Worm (Caenorhabditis elegans): ENCODE results near the gene C25G4.3.

Gene C25G4.3

ce11 chrIV:12416629-12417404 is 28.9 kb downstream of the C25G4.3 start:
- TF ChIP-seq sma-9 (GFP tag; optimal IDR thresholded peaks at IDR 0.05): peak; percentile 21
- TF ChIP-seq sma-9 (tag; optimal IDR thresholded peaks at IDR 0.05): no peak
- no peak for TF ChIP-seq aly-2 (tag; optimal IDR thresholded peaks at IDR 0.05)
- TF ChIP-seq sma-3 (GFP tag; optimal IDR thresholded peaks at IDR 0.05): peak; percentile 13
- no peak for TF ChIP-seq zag-1 (tag; optimal IDR thresholded peaks at IDR 0.05)
- TF ChIP-seq nhr-129 (tag; optimal IDR thresholded peaks at IDR 0.05): peak; percentile 58
- no peak for TF ChIP-seq elt-3 (tag; optimal IDR thresholded peaks at IDR 0.05)
- TF ChIP-seq C34F6.9 (tag; optimal IDR thresholded peaks at IDR 0.05): peak; percentile 4
- TF ChIP-seq skn-1 (tag; optimal IDR thresholded peaks at IDR 0.05): no peak
- TF ChIP-seq lsy-2 (tag; optimal IDR thresholded peaks at IDR 0.05): peak in 1 of 2 experiments; percentile 26
- TF ChIP-seq lin-11 (tag; optimal IDR thresholded peaks at IDR 0.05): peak; percentile 11
- no peak for TF ChIP-seq nhr-237 (tag; optimal IDR thresholded peaks at IDR 0.05)

ce11 chrIV:12414601-12415000 is 31.1 kb downstream of the C25G4.3 start:
- TF ChIP-seq sma-3 (GFP tag; optimal IDR thresholded peaks at IDR 0.05) (no peak), F13H6.1 (tag; optimal IDR thresholded peaks at IDR 0.05) (no peak), nhr-10 (tag; optimal IDR thresholded peaks at IDR 0.05) (no peak), ZK546.5 (tag; optimal IDR thresholded peaks at IDR 0.05) (no peak), mdl-1 (tag; optimal IDR thresholded peaks at IDR 0.05) (no peak), alr-1 (tag; optimal IDR thresholded peaks at IDR 0.05) (no peak), nhr-25 (tag; optimal IDR thresholded peaks at IDR 0.05) (no peak), unc-39 (tag; optimal IDR thresholded peaks at IDR 0.05) (no peak), C34F6.9 (tag; optimal IDR thresholded peaks at IDR 0.05) (no peak)

ce11 chrIV:12410167-12410566 is 35.5 kb downstream of the C25G4.3 start, which contains the start of gene acl-13:
Gene acl-13 (plus strand): TSS chrIV:12410467.
- TF ChIP-seq nhr-6 (tag; optimal IDR thresholded peaks at IDR 0.05) (no peak), ZK546.5 (tag; optimal IDR thresholded peaks at IDR 0.05) (no peak), nhr-25 (tag; optimal IDR thresholded peaks at IDR 0.05) (no peak), egl-27 (tag; optimal IDR thresholded peaks at IDR 0.05) (no peak), fos-1 (tag; optimal IDR thresholded peaks at IDR 0.05) (no peak), blmp-1 (tag; optimal IDR thresholded peaks at IDR 0.05; ENCODE audit: insufficient read depth) (no peak), Y55F3AM.14 (GFP tag; optimal IDR thresholded peaks at IDR 0.05) (no peak), zag-1 (tag; optimal IDR thresholded peaks at IDR 0.05) (no peak), unc-62 (GFP tag; optimal IDR thresholded peaks at IDR 0.05) (no peak), crh-2 (tag; optimal IDR thresholded peaks at IDR 0.05) (no peak)

- TF ChIP-seq elt-3 (tag; optimal IDR thresholded peaks at IDR 0.05): no peak
- TF ChIP-seq nhr-11 (tag; optimal IDR thresholded peaks at IDR 0.05): no peak
- no peak for TF ChIP-seq egl-27 (tag; optimal IDR thresholded peaks at IDR 0.05)
- no peak for TF ChIP-seq snpc-4 (tag; optimal IDR thresholded peaks at IDR 0.05)
- no peak for TF ChIP-seq nhr-21 (tag; optimal IDR thresholded peaks at IDR 0.05)
- TF ChIP-seq lin-13 (GFP tag; optimal IDR thresholded peaks at IDR 0.05): no peak
- no peak for TF ChIP-seq R02D3.7 (tag; optimal IDR thresholded peaks at IDR 0.05)
- TF ChIP-seq aly-2 (tag; optimal IDR thresholded peaks at IDR 0.05): no peak
- TF ChIP-seq elt-1 (tag; optimal IDR thresholded peaks at IDR 0.05): no peak
- no peak for TF ChIP-seq nhr-129 (tag; optimal IDR thresholded peaks at IDR 0.05)
- TF ChIP-seq nhr-25 (tag; optimal IDR thresholded peaks at IDR 0.05): no peak
Measured at ce11 chrIV:12408625-12409024, 37.1 kb downstream of the C25G4.3 start, which contains the start of gene dsb-1. Gene dsb-1 (plus strand): TSS chrIV:12408925.

ce11 chrIV:12404137-12404536 is 41.5 kb downstream of the C25G4.3 start, which contains the start of gene gex-3:
Gene gex-3 (plus strand): TSS chrIV:12404431.
- TF ChIP-seq ama-1 (optimal IDR thresholded peaks at IDR 0.05) (peak; percentile 56), zag-1 (tag; optimal IDR thresholded peaks at IDR 0.05) (peak; percentile 63), ceh-82 (tag; optimal IDR thresholded peaks at IDR 0.05) (no peak), nhr-21 (tag; optimal IDR thresholded peaks at IDR 0.05) (peak; percentile 65), sem-4 (tag; optimal IDR thresholded peaks at IDR 0.05) (peak; percentile 72), blmp-1 (tag; optimal IDR thresholded peaks at IDR 0.05; ENCODE audit: insufficient read depth) (no peak), snpc-4 (tag; optimal IDR thresholded peaks at IDR 0.05) (no peak), nhr-129 (tag; optimal IDR thresholded peaks at IDR 0.05) (peak; percentile 99), fos-1 (tag; optimal IDR thresholded peaks at IDR 0.05) (peak; percentile 80), lsy-2 (tag; optimal IDR thresholded peaks at IDR 0.05) (peak; percentile 78 to 95), dmd-4 (tag; optimal IDR thresholded peaks at IDR 0.05) (no peak), ztf-4 (tag; optimal IDR thresholded peaks at IDR 0.05) (peak; percentile 64), ztf-11 (tag; optimal IDR thresholded peaks at IDR 0.05) (no peak), mab-5 (tag; optimal IDR thresholded peaks at IDR 0.05) (peak; percentile 22), sma-9 (GFP tag; optimal IDR thresholded peaks at IDR 0.05) (peak; percentile 81), sma-9 (tag; optimal IDR thresholded peaks at IDR 0.05) (no peak), ceh-16 (tag; optimal IDR thresholded peaks at IDR 0.05) (peak; percentile 45), unc-39 (tag; optimal IDR thresholded peaks at IDR 0.05) (no peak), elt-1 (tag; optimal IDR thresholded peaks at IDR 0.05) (no peak), nhr-6 (tag; optimal IDR thresholded peaks at IDR 0.05) (no peak), egl-27 (tag; optimal IDR thresholded peaks at IDR 0.05) (peak; percentile 12), mbf-1 (tag; optimal IDR thresholded peaks at IDR 0.05) (no peak), skn-1 (tag; optimal IDR thresholded peaks at IDR 0.05) (no peak), lin-13 (GFP tag; optimal IDR thresholded peaks at IDR 0.05) (peak; percentile 91), elt-3 (tag; optimal IDR thresholded peaks at IDR 0.05) (no peak), nhr-25 (tag; optimal IDR thresholded peaks at IDR 0.05) (peak; percentile 71), ZK546.5 (tag; optimal IDR thresholded peaks at IDR 0.05) (peak; percentile 73), alr-1 (tag; optimal IDR thresholded peaks at IDR 0.05) (no peak), sma-3 (GFP tag; optimal IDR thresholded peaks at IDR 0.05) (peak; percentile 64), C34F6.9 (tag; optimal IDR thresholded peaks at IDR 0.05) (peak; percentile 85), lin-11 (tag; optimal IDR thresholded peaks at IDR 0.05) (peak; percentile 79)
